Worm (Caenorhabditis elegans) whole organism, mixed stage, embryonic: ENCODE data around the gene srt-43.

Experiments used
- elt-3 ChIP-seq: fragments of 150-350 bp; optimal IDR thresholded peaks from 2 replicates; lab custom pipeline; 2014; ENCODE audit warnings: missing biosample characterization, missing genetic modification characterization
- hlh-1 ChIP-seq: fragments of 150-350 bp; optimal IDR thresholded peaks from 2 replicates; lab custom pipeline; 2014; ENCODE audit warnings: missing biosample characterization, missing genetic modification reagents, missing genetic modification characterization
- lin-13 ChIP-seq: fragments of 150-350 bp; optimal IDR thresholded peaks from 2 replicates; lab custom pipeline; 2014; ENCODE audit warnings: missing biosample characterization, missing genetic modification characterization
- lsy-2 ChIP-seq: fragments of 150-350 bp; optimal IDR thresholded peaks from 2 replicates; lab custom pipeline; 2014; ENCODE audit warnings: missing biosample characterization, missing genetic modification characterization
- mab-5 ChIP-seq: fragments of 150-350 bp; optimal IDR thresholded peaks from 2 replicates; lab custom pipeline; 2014; ENCODE audit warnings: missing biosample characterization, missing genetic modification characterization
- mep-1 ChIP-seq: fragments of 150-350 bp; optimal IDR thresholded peaks from 2 replicates; lab custom pipeline; 2017; ENCODE audit warnings: missing biosample characterization, missing genetic modification reagents, missing genetic modification characterization, inconsistent platforms
- nhr-12 ChIP-seq: fragments of 150-350 bp; optimal IDR thresholded peaks from 2 replicates; lab custom pipeline; 2014; ENCODE audit warnings: missing biosample characterization, missing genetic modification characterization
- nhr-28 ChIP-seq: fragments of 150-350 bp; optimal IDR thresholded peaks from 2 replicates; lab custom pipeline; 2014; ENCODE audit warnings: missing biosample characterization, missing genetic modification characterization
- nhr-76 ChIP-seq: sonication (generic microtip); optimal IDR thresholded peaks from 2 replicates; lab custom pipeline; 2017; ENCODE audit warnings: missing biosample characterization, missing genetic modification characterization
- pha-4 ChIP-seq: fragments of 150-350 bp; optimal IDR thresholded peaks from 2 replicates; lab custom pipeline; 2018; ENCODE audit warnings: missing biosample characterization, missing genetic modification reagents, missing genetic modification characterization
- sem-2 ChIP-seq: fragments of 200-800 bp; sonication (Bioruptor generic); optimal IDR thresholded peaks from 2 replicates; lab custom pipeline; 2018; ENCODE audit warnings: mild to moderate bottlenecking, missing genetic modification characterization, missing compliant biosample characterization
- snpc-4 ChIP-seq: fragments of 150-350 bp; optimal IDR thresholded peaks from 2 replicates; lab custom pipeline; 2014; ENCODE audit warnings: missing biosample characterization, missing genetic modification characterization
- ztf-11 ChIP-seq: fragments of 150-350 bp; optimal IDR thresholded peaks from 2 replicates; lab custom pipeline; 2014; ENCODE audit warnings: missing biosample characterization, missing genetic modification characterization

DNA sequence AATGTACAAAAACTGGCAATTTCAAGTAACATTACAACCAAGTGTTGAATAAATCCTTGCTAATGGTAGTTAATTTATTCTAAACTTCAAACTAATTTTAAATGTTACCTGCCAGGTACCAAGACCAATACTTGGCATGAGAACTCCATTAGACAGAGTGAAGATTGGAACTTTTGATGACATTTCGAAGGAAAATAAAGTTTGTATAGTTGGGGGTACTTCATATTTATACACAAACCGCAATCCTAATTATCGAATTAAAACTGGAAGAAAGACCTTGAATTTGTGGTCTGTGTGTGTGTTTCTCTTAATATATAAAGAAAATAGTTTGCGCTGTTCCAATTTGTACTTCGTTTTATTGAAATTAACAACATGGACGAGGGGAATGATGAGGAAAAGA is 40.8 kb downstream of the srt-43 start, which contains the start of gene ZC443.1:
- TF ChIP-seq mep-1: no peak
- no peak for TF ChIP-seq lin-13 (tag; lab: Kevin White, UChicago)
- no peak for TF ChIP-seq nhr-28 (tag; lab: Kevin White, UChicago)
- TF ChIP-seq elt-3: no peak
- TF ChIP-seq ztf-11 (tag; lab: Kevin White, UChicago): no peak
- no peak for TF ChIP-seq hlh-1 (tag; lab: Kevin White, UChicago)
- TF ChIP-seq sem-2 (GFP tag; lab: Kevin White, UChicago): no peak
- TF ChIP-seq nhr-12: no peak
- TF ChIP-seq snpc-4: no peak
- no peak for TF ChIP-seq mab-5 (tag; lab: Kevin White, UChicago)
- TF ChIP-seq pha-4 (tag; lab: Kevin White, UChicago): no peak
- no peak for TF ChIP-seq nhr-76
- TF ChIP-seq lsy-2 (tag; lab: Kevin White, UChicago): no peak
